Fruit fly (Drosophila melanogaster): Measurements from ENCODE around the gene Taf13.

Taf13 gene

DNA sequence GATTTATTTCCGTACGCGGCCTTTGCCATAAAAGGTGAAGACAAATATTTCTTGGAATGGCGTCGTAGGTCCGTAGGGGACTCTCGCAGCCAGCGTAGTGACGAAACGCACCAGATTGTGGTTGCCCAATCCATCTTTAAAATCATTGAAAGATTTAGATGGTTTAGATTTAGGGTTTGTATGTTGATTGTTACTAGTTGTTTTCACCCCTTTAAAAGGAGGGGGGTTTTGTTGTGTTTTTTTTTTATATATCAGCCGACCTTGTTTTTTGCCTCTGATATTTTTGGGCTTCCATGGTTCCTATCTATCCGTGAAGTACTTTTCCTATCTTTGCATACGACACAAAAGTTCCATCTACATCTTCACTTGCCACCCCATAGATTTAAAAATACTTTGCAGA, 14.8 kb downstream of the Taf13 start (continued):
- TF ChIP-seq HmgD (GFP tag; optimal IDR thresholded peaks at IDR 0.05) = no peak
- TF ChIP-seq ind (GFP tag; optimal IDR thresholded peaks at IDR 0.05) = peak; percentile 34
- no peak for TF ChIP-seq CG11398 (GFP tag; optimal IDR thresholded peaks at IDR 0.05)
- TF ChIP-seq sens (GFP tag) = peak; percentile 50
- TF ChIP-seq sd (tag; optimal IDR thresholded peaks at IDR 0.05) = peak; percentile 49
- TF ChIP-seq CG15269 (tag; optimal IDR thresholded peaks at IDR 0.05) = peak; percentile 16
- peak; percentile 53 for TF ChIP-seq CG9932 (GFP tag; IDR thresholded peaks at IDR 0.05)
- peak; percentile 100 for TF ChIP-seq Meics (GFP tag; optimal IDR thresholded peaks at IDR 0.05)
- TF ChIP-seq CG9817 (tag; optimal IDR thresholded peaks at IDR 0.05) = no peak
- no peak for TF ChIP-seq ewg (GFP tag; optimal IDR thresholded peaks at IDR 0.05)
- TF ChIP-seq btn (GFP tag; optimal IDR thresholded peaks at IDR 0.05) = no peak
- TF ChIP-seq H15 (GFP tag; IDR thresholded peaks at IDR 0.05) = 0 out of 3 replicates have a peak, but pooled peaks have one; percentile 26
- no peak for TF ChIP-seq CG10462 (GFP tag; optimal IDR thresholded peaks at IDR 0.05)
- TF ChIP-seq en (GFP tag; optimal IDR thresholded peaks at IDR 0.05) = peak; percentile 12
- peak; percentile 16 for TF ChIP-seq BtbVII (GFP tag; optimal IDR thresholded peaks at IDR 0.05)
- 0 out of 2 replicates have a peak, but pooled peaks have one; percentile 12 for TF ChIP-seq HLH3B (GFP tag; IDR thresholded peaks at IDR 0.05)
- 0 out of 2 replicates have a peak, but pooled peaks have one; percentile 38 for TF ChIP-seq ranshi (GFP tag; IDR thresholded peaks at IDR 0.05)
- TF ChIP-seq Scr (GFP tag; IDR thresholded peaks at IDR 0.05; ENCODE audit: partially characterized antibody) = no peak
- TF ChIP-seq Atf6 (GFP tag; IDR thresholded peaks at IDR 0.05) = peak; percentile 41; the same call in 1 of the 2 replicates
- no peak for TF ChIP-seq CG13894 (tag; optimal IDR thresholded peaks at IDR 0.05)
- TF ChIP-seq mld (GFP tag; IDR thresholded peaks at IDR 0.05; ENCODE audit: partially characterized antibody) = no peak
- peak; percentile 69 for TF ChIP-seq CG2120 (GFP tag; optimal IDR thresholded peaks at IDR 0.05)
- 0 out of 2 replicates have a peak, but pooled peaks have one; percentile 22 for TF ChIP-seq Taf1 (GFP tag; IDR thresholded peaks at IDR 0.05)
- TF ChIP-seq Fer1 (GFP tag; optimal IDR thresholded peaks at IDR 0.05) = peak; percentile 1
- no peak for TF ChIP-seq CG7556 (GFP tag; optimal IDR thresholded peaks at IDR 0.05)
- no peak for TF ChIP-seq mam (GFP tag; optimal IDR thresholded peaks at IDR 0.05)
- TF ChIP-seq Rfx (GFP tag; IDR thresholded peaks at IDR 0.05) = peak; percentile 58
- peak; percentile 26 for TF ChIP-seq CG12659 (GFP tag; optimal IDR thresholded peaks at IDR 0.05)
- TF ChIP-seq CG18599 (GFP tag; optimal IDR thresholded peaks at IDR 0.05) = peak; percentile 57
- no peak for TF ChIP-seq CG12236 (GFP tag; optimal IDR thresholded peaks at IDR 0.05)
- no peak for TF ChIP-seq CG11696 (GFP tag; IDR thresholded peaks at IDR 0.05)
- no peak for TF ChIP-seq tna (GFP tag; IDR thresholded peaks at IDR 0.05; ENCODE audit: partially characterized antibody)
- TF ChIP-seq phol (tag; optimal IDR thresholded peaks at IDR 0.05) = peak; percentile 7
- no peak for TF ChIP-seq CG6654 (GFP tag; optimal IDR thresholded peaks at IDR 0.05)
- no peak for TF ChIP-seq toy (GFP tag; IDR thresholded peaks at IDR 0.05)
- peak; percentile 33; the same call in 1 of the 2 replicates for TF ChIP-seq Ptx1 (GFP tag; IDR thresholded peaks at IDR 0.05)
- 0 out of 3 replicates have a peak, but pooled peaks have one; percentile 7 for TF ChIP-seq CG11695 (GFP tag; IDR thresholded peaks at IDR 0.05)
- TF ChIP-seq abd-A (tag; optimal IDR thresholded peaks at IDR 0.05) = no peak
- TF ChIP-seq lmd (GFP tag; IDR thresholded peaks at IDR 0.05) = peak; percentile 37
- no peak for TF ChIP-seq onecut (GFP tag; IDR thresholded peaks at IDR 0.05)
- TF ChIP-seq eve (GFP tag; optimal IDR thresholded peaks at IDR 0.05) = no peak
- peak; percentile 56 for TF ChIP-seq pho (GFP tag; optimal IDR thresholded peaks at IDR 0.05)
- TF ChIP-seq MBD-R2 (GFP tag; IDR thresholded peaks at IDR 0.05) = no peak
- TF ChIP-seq dpn (GFP tag; optimal IDR thresholded peaks at IDR 0.05) = peak; percentile 3 to 17
- TF ChIP-seq sug (tag; optimal IDR thresholded peaks at IDR 0.05) = peak; percentile 47
- TF ChIP-seq grn (GFP tag; optimal IDR thresholded peaks at IDR 0.05) = peak; percentile 41
- TF ChIP-seq ro (GFP tag; IDR thresholded peaks at IDR 0.05) = no peak
- peak in 1 of 2 experiments; percentile 16 for TF ChIP-seq Hr78 (GFP tag; optimal IDR thresholded peaks at IDR 0.05)
- TF ChIP-seq CG31224 (GFP tag; IDR thresholded peaks at IDR 0.05) = no peak
- TF ChIP-seq lab (GFP tag; optimal IDR thresholded peaks at IDR 0.05) = peak; percentile 39
- TF ChIP-seq gt (GFP tag; IDR thresholded peaks at IDR 0.05) = no peak
